Fruit fly (Drosophila melanogaster): ENCODE measurements around the gene CG16772.

- TF ChIP-seq achi (GFP tag; optimal IDR thresholded peaks at IDR 0.05), result peak; percentile 30
- TF ChIP-seq Hr4 (GFP tag; optimal IDR thresholded peaks at IDR 0.05), result peak; percentile 17
- no peak for TF ChIP-seq dac (GFP tag; optimal IDR thresholded peaks at IDR 0.05)
These were observed 27.3 kb downstream of the CG16772 start for dm6 chr2L:19989658-19990362.
